Fruit fly (Drosophila melanogaster): ENCODE data around the gene CG10958.

Gene CG10958

DNA sequence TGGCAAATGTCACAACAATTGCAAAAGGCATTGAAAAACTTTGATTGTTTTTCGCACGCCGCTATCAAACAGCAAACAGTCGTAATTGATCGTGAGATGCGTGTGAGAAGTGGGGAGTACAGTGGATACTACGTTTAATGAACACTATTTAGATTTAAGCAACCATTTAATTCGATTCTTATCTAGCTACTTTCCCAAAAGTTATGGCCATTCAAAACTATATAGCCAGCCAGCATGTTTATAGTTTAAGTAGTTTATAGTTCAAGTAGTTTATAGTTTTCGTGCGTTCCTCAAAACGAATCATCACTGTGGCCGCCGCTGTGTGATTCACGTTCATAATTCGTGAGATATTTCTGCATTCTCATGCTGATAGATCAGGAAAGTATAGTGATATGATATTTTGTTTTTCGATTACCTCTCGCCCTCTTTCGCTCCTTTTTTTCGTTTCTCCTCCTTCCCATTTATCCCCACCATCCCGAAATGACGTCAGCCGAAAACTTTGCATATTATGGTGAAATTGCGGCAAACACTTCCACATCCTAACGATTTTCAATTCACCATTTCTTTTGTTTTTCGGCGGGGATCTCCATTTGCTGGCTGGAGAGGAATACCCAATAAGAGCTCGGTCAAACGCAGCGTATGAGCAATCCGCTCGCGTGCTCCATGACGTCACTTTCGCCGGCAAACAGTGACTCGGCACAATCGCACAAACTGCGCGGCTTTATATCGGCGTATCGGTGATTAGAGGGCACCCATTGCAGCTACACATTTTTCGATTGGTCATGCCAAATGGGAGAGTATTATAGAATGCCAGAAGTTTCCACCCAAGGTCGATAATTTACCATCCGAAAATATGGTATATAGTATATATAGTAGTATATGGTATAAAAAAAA, 18.5 kb upstream of the CG10958 start (continued):
- TF ChIP-seq CG14860 (GFP tag; IDR thresholded peaks at IDR 0.05; ENCODE audit: partially characterized antibody) (no peak), hkb (optimal IDR thresholded peaks at IDR 0.05) (no peak), hkb (GFP tag; IDR thresholded peaks at IDR 0.05) (peak; percentile 41; the same call in 1 of the 2 replicates), CG1233 (GFP tag; optimal IDR thresholded peaks at IDR 0.05) (no peak), sd (tag; optimal IDR thresholded peaks at IDR 0.05) (peak; percentile 21), Usf (GFP tag; optimal IDR thresholded peaks at IDR 0.05) (peak; percentile 8), Adf1 (GFP tag; IDR thresholded peaks at IDR 0.05) (peak; percentile 39; the same call in 1 of the 2 replicates), Hey (tag; optimal IDR thresholded peaks at IDR 0.05) (no peak), crc (GFP tag; optimal IDR thresholded peaks at IDR 0.05) (no peak), HmgD (GFP tag; optimal IDR thresholded peaks at IDR 0.05) (no peak), CG7928 (GFP tag; optimal IDR thresholded peaks at IDR 0.05) (no peak), CG14965 (GFP tag; optimal IDR thresholded peaks at IDR 0.05; ENCODE audit: borderline replicate concordance) (no peak), HLH3B (GFP tag; IDR thresholded peaks at IDR 0.05) (peak; percentile 21; the same call in 1 of the 2 replicates), CkIIα-i1 (GFP tag; IDR thresholded peaks at IDR 0.05) (no peak), D (optimal IDR thresholded peaks at IDR 0.05) (no peak), D (GFP tag; optimal IDR thresholded peaks at IDR 0.05) (no peak), CG13624 (GFP tag; optimal IDR thresholded peaks at IDR 0.05) (peak; percentile 51), CTCF (GFP tag; optimal IDR thresholded peaks at IDR 0.05) (no peak), rib (GFP tag; IDR thresholded peaks at IDR 0.05) (0 out of 2 replicates have a peak, but pooled peaks have one; percentile 52), Xrp1 (GFP tag; IDR thresholded peaks at IDR 0.05) (peak; percentile 54; the same call in 1 of the 2 replicates), H2.0 (GFP tag; IDR thresholded peaks at IDR 0.05) (peak; percentile 30; the same call in 1 of the 2 replicates), sima (GFP tag; optimal IDR thresholded peaks at IDR 0.05) (no peak), repo (GFP tag; optimal IDR thresholded peaks at IDR 0.05) (no peak), CG42726 (GFP tag; IDR thresholded peaks at IDR 0.05; ENCODE audit: partially characterized antibody) (no peak), crp (GFP tag; optimal IDR thresholded peaks at IDR 0.05) (no peak), CG6813 (GFP tag; optimal IDR thresholded peaks at IDR 0.05) (peak; percentile 54), Mes4 (GFP tag; optimal IDR thresholded peaks at IDR 0.05) (no peak), B-H2 (GFP tag; optimal IDR thresholded peaks at IDR 0.05) (peak; percentile 60), CG18764 (GFP tag; optimal IDR thresholded peaks at IDR 0.05) (no peak), CG33557 (GFP tag; optimal IDR thresholded peaks at IDR 0.05) (no peak), ci (GFP tag; IDR thresholded peaks at IDR 0.05) (no peak), HmgZ (tag; optimal IDR thresholded peaks at IDR 0.05) (peak; percentile 61), abd-A (tag; optimal IDR thresholded peaks at IDR 0.05) (no peak), CG4707 (GFP tag; optimal IDR thresholded peaks at IDR 0.05) (no peak), GATAe (GFP tag; conservative IDR thresholded peaks at IDR 0.05) (peak; percentile 48; the same call in 1 of the 2 replicates), Oaz (GFP tag; IDR thresholded peaks at IDR 0.05) (peak; percentile 55), pum (GFP tag; optimal IDR thresholded peaks at IDR 0.05) (no peak), nau (GFP tag; optimal IDR thresholded peaks at IDR 0.05) (no peak), CG17328 (GFP tag; IDR thresholded peaks at IDR 0.05) (peak; percentile 52), odd (GFP tag; optimal IDR thresholded peaks at IDR 0.05) (no peak), CG4820 (GFP tag; optimal IDR thresholded peaks at IDR 0.05) (peak; percentile 12), tgo (GFP tag; IDR thresholded peaks at IDR 0.05) (peak; percentile 60), zf30C (GFP tag; optimal IDR thresholded peaks at IDR 0.05) (no peak), Hr39 (optimal IDR thresholded peaks at IDR 0.05) (no peak), CG12071 (GFP tag; optimal IDR thresholded peaks at IDR 0.05) (peak; percentile 34), CG10366 (GFP tag; IDR thresholded peaks at IDR 0.05) (peak; percentile 72), Meics (GFP tag; optimal IDR thresholded peaks at IDR 0.05) (peak; percentile 80), CG34422 (GFP tag; IDR thresholded peaks at IDR 0.05) (no peak), CG4328 (GFP tag; optimal IDR thresholded peaks at IDR 0.05) (no peak), jumu (GFP tag; optimal IDR thresholded peaks at IDR 0.05) (no peak), Hsf (GFP tag; optimal IDR thresholded peaks at IDR 0.05) (peak; percentile 51)

All from whole organism, embryonic.